Worm (Caenorhabditis elegans) whole organism, L2 larva: ENCODE data around the gene flp-21.

Experiments
- mdl-1 ChIP-seq, 2 experiments: fragments of 150-350 bp in 1 of 2; sonication (generic microtip) in 1 of 2; optimal IDR thresholded peaks; 2 replicates each; lab custom pipeline; 2017; ENCODE audit warnings: missing biosample characterization in 2 of 2, missing genetic modification characterization in 2 of 2
- nhr-11 ChIP-seq: fragments of 150-350 bp; optimal IDR thresholded peaks from 2 replicates; lab custom pipeline; 2014; ENCODE audit warnings: missing biosample characterization, missing genetic modification characterization
- ztf-4 ChIP-seq: fragments of 150-350 bp; optimal IDR thresholded peaks from 2 replicates; lab custom pipeline; 2014; ENCODE audit warnings: missing biosample characterization, missing genetic modification characterization

ce11 chrV:7837809-7838208 is 44.6 kb downstream of the flp-21 start, which contains the start of gene ttr-33:
- TF ChIP-seq mdl-1 (tag; optimal IDR thresholded peaks at IDR 0.05; lab: Kevin White, UChicago): no peak
- no peak for TF ChIP-seq ztf-4 (tag; lab: Kevin White, UChicago)
- no peak for TF ChIP-seq nhr-11
